Fruit fly (Drosophila melanogaster) Kc167 (cell line): ENCODE measurements around the gene CG13841.

Source experiments
- Myc ChIP-seq: fragments of >200 bp; optimal IDR thresholded peaks from 2 replicates; lab custom pipeline; 2017; ENCODE audit warnings: missing external identifiers
- Sin3A ChIP-seq: fragments of >200 bp; optimal IDR thresholded peaks from 2 replicates; lab custom pipeline; 2018; ENCODE audit warnings: missing external identifiers
- h ChIP-seq: fragments of >200 bp; optimal IDR thresholded peaks from 3 replicates; lab custom pipeline; 2018; ENCODE audit warnings: missing external identifiers
- psq ChIP-seq: fragments of >200 bp; optimal IDR thresholded peaks from 2 replicates; lab custom pipeline; 2017; ENCODE audit warnings: missing external identifiers

DNA sequence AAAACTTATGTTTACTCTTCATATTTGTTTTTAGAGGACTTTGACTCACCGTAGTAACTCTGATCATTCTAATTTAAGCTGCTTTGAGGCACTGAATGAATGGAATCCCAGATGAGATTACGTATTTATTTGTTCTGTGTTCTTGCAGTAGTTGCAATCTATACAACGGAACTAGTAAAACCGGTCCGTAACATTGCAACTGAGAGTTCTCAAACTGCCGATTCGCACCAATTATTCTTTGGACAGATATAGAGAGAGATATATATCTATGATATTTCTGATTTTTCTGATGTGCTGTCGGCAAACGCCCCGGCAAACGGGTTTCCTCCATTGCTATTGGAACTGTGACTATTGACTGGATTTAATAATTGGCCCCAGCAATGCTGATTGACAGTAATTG lies at the start of gene CG13841:
- TF ChIP-seq psq (lab: Kevin White, UChicago) (no peak), Sin3A (lab: Kevin White, UChicago) (no peak), h (no peak), Myc (lab: Kevin White, UChicago) (no peak)
